Fruit fly (Drosophila melanogaster) whole organism, embryonic: ENCODE measurements around the gene tank.

Experiments used
- CG10274 ChIP-seq: fragments of 200-800 bp; sonication (Bioruptor generic); optimal IDR thresholded peaks from 3 replicates; lab custom pipeline; 2017; ENCODE audit warnings: missing biosample characterization, mild to moderate bottlenecking, missing genetic modification characterization
- CG17359 ChIP-seq: fragments of 200-800 bp; sonication (Bioruptor generic); optimal IDR thresholded peaks from 3 replicates; lab custom pipeline; 2018; ENCODE audit warnings: missing biosample characterization, mild to moderate bottlenecking, missing genetic modification characterization, moderate library complexity
- CG5180 ChIP-seq: fragments of 200-800 bp; sonication (Bioruptor generic); optimal IDR thresholded peaks from 3 replicates; lab custom pipeline; 2017; ENCODE audit warnings: missing biosample characterization, missing genetic modification characterization, mild to moderate bottlenecking, moderate library complexity, missing genetic modification reagents
- Camta ChIP-seq: fragments of 200-800 bp; sonication (Bioruptor generic); optimal IDR thresholded peaks from 2 replicates; lab custom pipeline; 2016; ENCODE audit warnings: missing biosample characterization, missing genetic modification characterization
- salm ChIP-seq: fragments of 200-800 bp; sonication (Bioruptor generic); optimal IDR thresholded peaks from 2 replicates; lab custom pipeline; 2018; ENCODE audit warnings: missing biosample characterization, mild to moderate bottlenecking, missing genetic modification characterization
- so ChIP-seq: fragments of 200-800 bp; sonication (Bioruptor generic); IDR thresholded peaks from 3 replicates; pipeline ENCODE4 v1.3.6; 2022; ENCODE audit warnings: missing biosample characterization, missing genetic modification characterization

dm6 chr2L:4861503-4861902 is 23.7 kb upstream of the tank start:
- TF ChIP-seq CG5180 (GFP tag; lab: Kevin White, UChicago) = no peak
- peak; percentile 1 for TF ChIP-seq Camta
- TF ChIP-seq so (GFP tag; lab: Robert Waterston, UW) = no peak
- TF ChIP-seq CG17359 (tag; lab: Kevin White, UChicago) = no peak
- no peak for TF ChIP-seq salm (tag; lab: Kevin White, UChicago)
- TF ChIP-seq CG10274 (GFP tag; lab: Kevin White, UChicago) = no peak
